Worm (Caenorhabditis elegans): Measurements from ENCODE around the gene dop-1.

- TF ChIP-seq lsy-27 (tag; optimal IDR thresholded peaks at IDR 0.05; ENCODE audit: borderline replicate concordance, insufficient read depth), result no peak
- no peak for TF ChIP-seq lin-35 (GFP tag; optimal IDR thresholded peaks at IDR 0.05)
- no peak for TF ChIP-seq bed-2 (GFP tag; IDR thresholded peaks at IDR 0.05)
- no peak for TF ChIP-seq tlf-1 (GFP tag; optimal IDR thresholded peaks at IDR 0.05)
- TF ChIP-seq ccch-3 (GFP tag; optimal IDR thresholded peaks at IDR 0.05), result no peak
- no peak for TF ChIP-seq B0035.1 (tag; optimal IDR thresholded peaks at IDR 0.05)
- TF ChIP-seq B0261.1 (tag; optimal IDR thresholded peaks at IDR 0.05), result no peak
- TF ChIP-seq B0019.2 (GFP tag; conservative IDR thresholded peaks at IDR 0.05), result no peak
- TF ChIP-seq ztf-25 (GFP tag; IDR thresholded peaks at IDR 0.05), result no peak
Observed at ce11 chrX:4408466-4408865, 10.2 kb downstream of the dop-1 start.

Data from whole organism, young adult.